Fruit fly (Drosophila melanogaster) whole organism, embryonic: Measurements from ENCODE around the gene CG4004.

Experiments
- Bteb2 ChIP-seq: fragments of 200-800 bp; sonication (Bioruptor generic); optimal IDR thresholded peaks from 2 replicates; lab custom pipeline; 2016; ENCODE audit warnings: missing biosample characterization, missing genetic modification characterization
- CG10543 ChIP-seq: fragments of 200-800 bp; sonication (Bioruptor generic); optimal IDR thresholded peaks from 3 replicates; lab custom pipeline; 2017; ENCODE audit warnings: missing biosample characterization, mild to moderate bottlenecking, missing genetic modification characterization, moderate library complexity
- CG12236 ChIP-seq: fragments of 200-800 bp; sonication (Bioruptor generic); optimal IDR thresholded peaks from 2 replicates; lab custom pipeline; 2016; ENCODE audit warnings: missing biosample characterization, missing genetic modification characterization
- CG12744 ChIP-seq: fragments of 200-800 bp; sonication (Bioruptor generic); optimal IDR thresholded peaks from 2 replicates; lab custom pipeline; 2016; ENCODE audit warnings: missing biosample characterization, missing genetic modification characterization
- CG13287 ChIP-seq: fragments of 200-800 bp; sonication (Bioruptor generic); IDR thresholded peaks from 2 replicates; pipeline ENCODE4 v1.3.6; 2022; ENCODE audit warnings: missing biosample characterization, missing genetic modification characterization; ENCODE audit not compliant: partially characterized antibody
- CG14667 ChIP-seq: fragments of 200-800 bp; sonication (Bioruptor generic); IDR thresholded peaks from 2 replicates; pipeline ENCODE4 v1.3.6; 2022; ENCODE audit warnings: missing biosample characterization, missing genetic modification characterization
- CG1603 ChIP-seq: fragments of 200-800 bp; sonication (Bioruptor generic); optimal IDR thresholded peaks from 2 replicates; lab custom pipeline; 2019; ENCODE audit warnings: missing biosample characterization, mild to moderate bottlenecking, missing genetic modification characterization, moderate library complexity
- CG2678 ChIP-seq: fragments of 200-800 bp; sonication (Bioruptor generic); optimal IDR thresholded peaks from 3 replicates; lab custom pipeline; 2019; ENCODE audit warnings: missing biosample characterization, mild to moderate bottlenecking, missing genetic modification characterization, moderate library complexity
- CG2875 ChIP-seq: fragments of 200-800 bp; sonication (Bioruptor generic); optimal IDR thresholded peaks from 2 replicates; lab custom pipeline; 2017; ENCODE audit warnings: missing biosample characterization, mild to moderate bottlenecking, missing genetic modification characterization, missing genetic modification reagents
- CG32532 ChIP-seq: fragments of 200-800 bp; sonication (Bioruptor generic); IDR thresholded peaks from 2 replicates; pipeline ENCODE4 v1.3.6; 2022; ENCODE audit warnings: missing biosample characterization, missing genetic modification characterization
- CG34376 ChIP-seq: fragments of 200-800 bp; sonication (Bioruptor generic); optimal IDR thresholded peaks from 2 replicates; lab custom pipeline; 2018; ENCODE audit warnings: missing biosample characterization, mild to moderate bottlenecking, missing genetic modification characterization
- CG3847 ChIP-seq: fragments of 200-800 bp; sonication (Bioruptor generic); IDR thresholded peaks from 2 replicates; pipeline ENCODE4 v1.3.6; 2022; ENCODE audit warnings: missing biosample characterization, missing genetic modification characterization
- CG5180 ChIP-seq: fragments of 200-800 bp; sonication (Bioruptor generic); optimal IDR thresholded peaks from 3 replicates; lab custom pipeline; 2017; ENCODE audit warnings: missing biosample characterization, missing genetic modification characterization, mild to moderate bottlenecking, moderate library complexity, missing genetic modification reagents
- CG7786 ChIP-seq: fragments of 200-800 bp; sonication (Bioruptor generic); optimal IDR thresholded peaks from 2 replicates; lab custom pipeline; 2016; ENCODE audit warnings: missing biosample characterization, missing genetic modification characterization
- CG8359 ChIP-seq: fragments of 200-800 bp; sonication (Bioruptor generic); optimal IDR thresholded peaks from 2 replicates; lab custom pipeline; 2017; ENCODE audit warnings: missing biosample characterization, mild to moderate bottlenecking, missing genetic modification characterization, borderline replicate concordance
- Dip2 ChIP-seq: fragments of 200-800 bp; sonication (Bioruptor generic); IDR thresholded peaks from 2 replicates; pipeline ENCODE4 v1.3.6; 2022; ENCODE audit warnings: missing biosample characterization, missing genetic modification characterization
- Drgx ChIP-seq: fragments of 200-800 bp; sonication (Bioruptor generic); IDR thresholded peaks from 2 replicates; pipeline ENCODE4 v1.3.6; 2022; ENCODE audit warnings: missing biosample characterization, missing genetic modification characterization
- E2f1 ChIP-seq: fragments of 200-800 bp; sonication (Bioruptor generic); IDR thresholded peaks from 2 replicates; pipeline ENCODE4 v1.3.6; 2022; ENCODE audit warnings: missing biosample characterization, missing genetic modification characterization
- Eip74EF ChIP-seq, 2 experiments: fragments of 200-800 bp in 1 of 2; fragments of >200 bp in 1 of 2; sonication (Bioruptor generic) in 1 of 2; optimal IDR thresholded peaks; 2 replicates each; lab custom pipeline; 2017 to 2019; ENCODE audit warnings: missing biosample characterization in 2 of 2, missing genetic modification characterization in 2 of 2, mild to moderate bottlenecking in 1 of 2, moderate library complexity in 1 of 2
- HHEX ChIP-seq: fragments of 200-800 bp; sonication (Bioruptor generic); optimal IDR thresholded peaks from 3 replicates; lab custom pipeline; 2017; ENCODE audit warnings: missing biosample characterization, mild to moderate bottlenecking, missing genetic modification characterization, missing genetic modification reagents
- HLH54F ChIP-seq: fragments of 200-800 bp; sonication (Bioruptor generic); optimal IDR thresholded peaks from 3 replicates; lab custom pipeline; 2016; ENCODE audit warnings: missing biosample characterization, missing genetic modification characterization
- Hand ChIP-seq: fragments of 200-800 bp; sonication (Bioruptor generic); optimal IDR thresholded peaks from 2 replicates; lab custom pipeline; 2017; ENCODE audit warnings: mild to moderate bottlenecking, missing biosample characterization, missing genetic modification reagents, missing genetic modification characterization
- Hmx ChIP-seq: fragments of 200-800 bp; sonication (Bioruptor generic); optimal IDR thresholded peaks from 2 replicates; lab custom pipeline; 2016; ENCODE audit warnings: missing biosample characterization, missing genetic modification characterization
- Lhr ChIP-seq: fragments of 200-800 bp; sonication (Bioruptor generic); optimal IDR thresholded peaks from 3 replicates; lab custom pipeline; 2017; ENCODE audit warnings: mild to moderate bottlenecking, missing biosample characterization, missing genetic modification reagents, missing genetic modification characterization
- Mrtf ChIP-seq: fragments of 200-800 bp; sonication (Bioruptor generic); IDR thresholded peaks from 3 replicates; pipeline ENCODE4 v1.3.6; 2022; ENCODE audit warnings: missing biosample characterization, missing genetic modification characterization
- Pdp1 ChIP-seq, 2 experiments: fragments of 200-800 bp; sonication (Bioruptor generic); optimal IDR thresholded peaks; 3 replicates each; lab custom pipeline; 2016; ENCODE audit warnings: missing biosample characterization in 2 of 2, missing genetic modification characterization in 2 of 2, mild to moderate bottlenecking in 1 of 2, moderate library complexity in 1 of 2
- Scr ChIP-seq: fragments of 200-800 bp; sonication (Bioruptor generic); IDR thresholded peaks from 2 replicates; pipeline ENCODE4 v1.3.6; 2022; ENCODE audit warnings: missing biosample characterization, missing genetic modification characterization; ENCODE audit not compliant: partially characterized antibody
- ac ChIP-seq: fragments of 200-800 bp; sonication (Bioruptor generic); optimal IDR thresholded peaks from 3 replicates; lab custom pipeline; 2017; ENCODE audit warnings: missing biosample characterization, mild to moderate bottlenecking, missing genetic modification characterization
- bowl ChIP-seq: fragments of 200-800 bp; sonication (Bioruptor generic); IDR thresholded peaks from 2 replicates; pipeline ENCODE4 v1.3.6; 2022; ENCODE audit warnings: missing biosample characterization, missing genetic modification characterization
- ci ChIP-seq: fragments of 200-800 bp; sonication (Bioruptor generic); IDR thresholded peaks from 3 replicates; pipeline ENCODE4 v1.3.6; 2022; ENCODE audit warnings: missing biosample characterization, missing genetic modification characterization
- dati ChIP-seq: fragments of 200-800 bp; sonication (Bioruptor generic); IDR thresholded peaks from 2 replicates; pipeline ENCODE4 v1.3.6; 2022; ENCODE audit warnings: missing biosample characterization, missing genetic modification characterization
- dm ChIP-seq: fragments of 200-800 bp; sonication (Bioruptor generic); optimal IDR thresholded peaks from 3 replicates; lab custom pipeline; 2016; ENCODE audit warnings: missing biosample characterization, missing genetic modification characterization
- eve ChIP-seq, 2 experiments: fragments of >200 bp; optimal IDR thresholded peaks; 2 replicates each; lab custom pipeline; 2017; ENCODE audit warnings: missing biosample characterization in 2 of 2, missing genetic modification characterization in 2 of 2
- gcm2 ChIP-seq: fragments of 200-800 bp; sonication (Bioruptor generic); optimal IDR thresholded peaks from 2 replicates; lab custom pipeline; 2016; ENCODE audit warnings: missing biosample characterization, missing genetic modification characterization
- gem ChIP-seq: fragments of 200-800 bp; sonication (Bioruptor generic); optimal IDR thresholded peaks from 2 replicates; lab custom pipeline; 2019; ENCODE audit warnings: missing biosample characterization, mild to moderate bottlenecking, missing genetic modification characterization, moderate library complexity
- her ChIP-seq: fragments of 200-800 bp; sonication (Bioruptor generic); optimal IDR thresholded peaks from 2 replicates; lab custom pipeline; 2016; ENCODE audit warnings: missing biosample characterization, missing genetic modification characterization
- jigr1 ChIP-seq: fragments of 200-800 bp; sonication (Bioruptor generic); IDR thresholded peaks from 3 replicates; pipeline ENCODE4 v1.3.6; 2022; ENCODE audit warnings: missing biosample characterization, missing genetic modification characterization
- lmd ChIP-seq: fragments of 200-800 bp; sonication (Bioruptor generic); IDR thresholded peaks from 2 replicates; pipeline ENCODE4 v1.3.6; 2022; ENCODE audit warnings: missing biosample characterization, missing genetic modification characterization
- nmo ChIP-seq: fragments of 200-800 bp; sonication (Bioruptor generic); optimal IDR thresholded peaks from 2 replicates; lab custom pipeline; 2018; ENCODE audit warnings: missing biosample characterization, mild to moderate bottlenecking, missing genetic modification characterization, moderate library complexity
- otp ChIP-seq: fragments of 200-800 bp; sonication (Bioruptor generic); IDR thresholded peaks from 3 replicates; pipeline ENCODE4, ENCODE4 v1.3.6; 2022; ENCODE audit warnings: missing biosample characterization, missing genetic modification characterization
- pros ChIP-seq: fragments of 200-800 bp; sonication (Bioruptor generic); optimal IDR thresholded peaks from 3 replicates; lab custom pipeline; 2019; ENCODE audit warnings: missing biosample characterization, mild to moderate bottlenecking, missing genetic modification characterization, moderate library complexity
- pzg ChIP-seq: fragments of 200-800 bp; sonication (Bioruptor generic); optimal IDR thresholded peaks from 3 replicates; lab custom pipeline; 2018; ENCODE audit warnings: missing biosample characterization, mild to moderate bottlenecking, missing genetic modification characterization, moderate library complexity
- repo ChIP-seq: fragments of 200-800 bp; sonication (Bioruptor generic); optimal IDR thresholded peaks from 2 replicates; lab custom pipeline; 2016; ENCODE audit warnings: missing biosample characterization, missing genetic modification characterization
- row ChIP-seq: fragments of 200-800 bp; sonication (Bioruptor generic); IDR thresholded peaks from 3 replicates; pipeline ENCODE4 v1.3.6; 2022; ENCODE audit warnings: missing biosample characterization, missing genetic modification characterization
- slp2 ChIP-seq: fragments of 200-800 bp; sonication (Bioruptor generic); optimal IDR thresholded peaks from 2 replicates; lab custom pipeline; 2016; ENCODE audit warnings: missing biosample characterization, missing genetic modification characterization
- stwl ChIP-seq: fragments of 200-800 bp; sonication (Bioruptor generic); optimal IDR thresholded peaks from 3 replicates; lab custom pipeline; 2018; ENCODE audit warnings: missing biosample characterization, mild to moderate bottlenecking, missing genetic modification characterization, moderate library complexity
- zf30C ChIP-seq: fragments of 200-800 bp; sonication (Bioruptor generic); optimal IDR thresholded peaks from 3 replicates; lab custom pipeline; 2018; ENCODE audit warnings: missing biosample characterization, mild to moderate bottlenecking, missing genetic modification characterization

The CG4004 gene

dm6 chrX:12735478-12736428 lies 8.3 kb upstream of the CG4004 start (continued):
- TF ChIP-seq HHEX (GFP tag; lab: Kevin White, UChicago): peak; percentile 94
- peak; percentile 92 for TF ChIP-seq CG7786 (GFP tag; lab: Kevin White, UChicago)
- peak; percentile 74 for TF ChIP-seq CG5180
- peak; percentile 90 for TF ChIP-seq Hmx (GFP tag; lab: Kevin White, UChicago)
- TF ChIP-seq dm: peak; percentile 73
- peak; percentile 98 for TF ChIP-seq nmo (GFP tag; lab: Kevin White, UChicago)
- peak; percentile 88 for TF ChIP-seq CG12236 (GFP tag; lab: Kevin White, UChicago)
- TF ChIP-seq CG32532 (GFP tag; lab: Robert Waterston, UW): peak; percentile 75
- no peak for TF ChIP-seq stwl (tag; lab: Kevin White, UChicago)
- peak; percentile 62; the same call in 2 of the 3 replicates for TF ChIP-seq ci (GFP tag; lab: Robert Waterston, UW)
- peak; percentile 72 for TF ChIP-seq her (GFP tag; lab: Kevin White, UChicago)
- no peak for TF ChIP-seq bowl
- TF ChIP-seq Scr (GFP tag; lab: Robert Waterston, UW): no peak
- TF ChIP-seq repo: peak; percentile 83
- peak; percentile 9; the same call in 1 of the 3 replicates for TF ChIP-seq otp (GFP tag; lab: Robert Waterston, UW)
- TF ChIP-seq slp2: peak; percentile 91
- peak; percentile 90 for TF ChIP-seq Hand
- TF ChIP-seq Eip74EF (GFP tag; optimal IDR thresholded peaks at IDR 0.05; lab: Kevin White, UChicago): peak in 1 of 2 experiments; percentile 90
- no peak for TF ChIP-seq pzg (GFP tag; lab: Kevin White, UChicago)
- peak; percentile 94 for TF ChIP-seq CG34376 (GFP tag; lab: Kevin White, UChicago)
- TF ChIP-seq eve (GFP tag; optimal IDR thresholded peaks at IDR 0.05; lab: Kevin White, UChicago): peak in 1 of 2 experiments; percentile 99
- TF ChIP-seq CG8359 (GFP tag; lab: Kevin White, UChicago): peak; percentile 85
- TF ChIP-seq dati (GFP tag; lab: Robert Waterston, UW): 0 out of 2 replicates have a peak, but pooled peaks have one; percentile 5
- peak; percentile 81 for TF ChIP-seq pros (GFP tag; lab: Kevin White, UChicago)
- peak; percentile 88 for TF ChIP-seq row (GFP tag; lab: Robert Waterston, UW)
- TF ChIP-seq jigr1 (GFP tag; lab: Robert Waterston, UW): peak; percentile 81; the same call in 2 of the 3 replicates
- peak; percentile 73 for TF ChIP-seq CG10543
- peak; percentile 98 for TF ChIP-seq CG2678 (tag; lab: Kevin White, UChicago)
- peak; percentile 91 for TF ChIP-seq Bteb2 (GFP tag; lab: Kevin White, UChicago)
- TF ChIP-seq CG3847 (GFP tag; lab: Robert Waterston, UW): peak; percentile 83
- TF ChIP-seq E2f1 (GFP tag; lab: Robert Waterston, UW): peak; percentile 66
- no peak for TF ChIP-seq zf30C
- peak; percentile 94 for TF ChIP-seq HLH54F (GFP tag; lab: Kevin White, UChicago)
- peak; percentile 21 for TF ChIP-seq Drgx (GFP tag; lab: Robert Waterston, UW)
- TF ChIP-seq CG2875: peak; percentile 90
- no peak for TF ChIP-seq CG13287 (GFP tag; lab: Robert Waterston, UW)
- peak; percentile 72 for TF ChIP-seq Mrtf (GFP tag; lab: Robert Waterston, UW)
- TF ChIP-seq Dip2 (GFP tag; lab: Robert Waterston, UW): no peak; the same call in 1 of the 2 replicates
- peak; percentile 95 to 98 for TF ChIP-seq Pdp1 (GFP tag; optimal IDR thresholded peaks at IDR 0.05; lab: Kevin White, UChicago)
- peak; percentile 90 for TF ChIP-seq lmd (GFP tag; lab: Robert Waterston, UW)
- peak; percentile 88 for TF ChIP-seq ac
- TF ChIP-seq gem: peak; percentile 97
- TF ChIP-seq Lhr (GFP tag; lab: Kevin White, UChicago): peak; percentile 88
- TF ChIP-seq gcm2 (GFP tag; lab: Kevin White, UChicago): peak; percentile 79
- peak; percentile 81 for TF ChIP-seq CG1603 (tag; lab: Kevin White, UChicago)
- TF ChIP-seq CG12744 (GFP tag; lab: Kevin White, UChicago): peak; percentile 82
- TF ChIP-seq CG14667 (GFP tag; lab: Robert Waterston, UW): peak; percentile 73; the same call in 1 of the 2 replicates
